Worm (Caenorhabditis elegans) whole organism, L2 larva: ENCODE measurements around the gene C29F7.3.
"Not testable (repeated sequence)": the region's sequence is repeated elsewhere in the genome, so short reads cannot be mapped to it uniquely, and the experiment has no call there.

ENCODE experiments used
- C34F6.9 ChIP-seq: fragments of 150-350 bp; optimal IDR thresholded peaks from 2 replicates; lab custom pipeline; 2014; ENCODE audit warnings: missing biosample characterization, missing genetic modification characterization
- F13H6.1 ChIP-seq: sonication (generic microtip); optimal IDR thresholded peaks from 2 replicates; lab custom pipeline; 2016; ENCODE audit warnings: missing genetic modification characterization, missing compliant biosample characterization
- R02D3.7 ChIP-seq: fragments of 150-350 bp; optimal IDR thresholded peaks from 2 replicates; lab custom pipeline; 2014; ENCODE audit warnings: missing biosample characterization, missing genetic modification characterization
- Y55F3AM.14 ChIP-seq: fragments of 200-800 bp; sonication (Bioruptor generic); optimal IDR thresholded peaks from 2 replicates; lab custom pipeline; 2018; ENCODE audit warnings: mild to moderate bottlenecking, missing genetic modification characterization, missing compliant biosample characterization
- ama-1 ChIP-seq: fragments of 150-350 bp; optimal IDR thresholded peaks from 2 replicates; lab custom pipeline; 2018; ENCODE audit warnings: inconsistent platforms
- blmp-1 ChIP-seq: sonication (generic microtip); optimal IDR thresholded peaks from 2 replicates; lab custom pipeline; 2017; ENCODE audit warnings: missing genetic modification characterization, mild to moderate bottlenecking, missing compliant biosample characterization, antibody characterized with exemption, moderate library complexity; ENCODE audit not compliant: insufficient read depth
- ceh-16 ChIP-seq: fragments of 150-350 bp; optimal IDR thresholded peaks from 2 replicates; lab custom pipeline; 2014; ENCODE audit warnings: missing biosample characterization, missing genetic modification characterization
- ceh-82 ChIP-seq: fragments of 150-350 bp; optimal IDR thresholded peaks from 2 replicates; lab custom pipeline; 2014; ENCODE audit warnings: missing biosample characterization, missing genetic modification characterization
- crh-2 ChIP-seq: sonication (generic microtip); optimal IDR thresholded peaks from 2 replicates; lab custom pipeline; 2017; ENCODE audit warnings: missing biosample characterization, missing genetic modification characterization
- egl-27 ChIP-seq: sonication (generic microtip); optimal IDR thresholded peaks from 3 replicates; lab custom pipeline; 2017; ENCODE audit warnings: missing biosample characterization, missing genetic modification reagents, missing genetic modification characterization
- elt-1 ChIP-seq: fragments of 150-350 bp; optimal IDR thresholded peaks from 2 replicates; lab custom pipeline; 2014; ENCODE audit warnings: missing biosample characterization, missing genetic modification characterization
- elt-3 ChIP-seq: sonication (generic microtip); optimal IDR thresholded peaks from 2 replicates; lab custom pipeline; 2017; ENCODE audit warnings: missing biosample characterization, missing genetic modification characterization
- fos-1 ChIP-seq: fragments of 150-350 bp; optimal IDR thresholded peaks from 2 replicates; lab custom pipeline; 2014; ENCODE audit warnings: missing biosample characterization, missing genetic modification characterization
- gmeb-1 ChIP-seq: fragments of 150-350 bp; optimal IDR thresholded peaks from 2 replicates; lab custom pipeline; 2014; ENCODE audit warnings: missing biosample characterization, missing genetic modification characterization
- lin-11 ChIP-seq: fragments of 150-350 bp; sonication (generic microtip); optimal IDR thresholded peaks from 2 replicates; lab custom pipeline; 2014; ENCODE audit warnings: missing biosample characterization, missing genetic modification characterization, inconsistent platforms, mixed read lengths
- lin-13 ChIP-seq: fragments of 150-350 bp; optimal IDR thresholded peaks from 2 replicates; lab custom pipeline; 2014; ENCODE audit warnings: missing biosample characterization, missing genetic modification reagents, missing genetic modification characterization
- lin-39 ChIP-seq: fragments of 150-350 bp; optimal IDR thresholded peaks from 2 replicates; lab custom pipeline; 2014; ENCODE audit warnings: missing biosample characterization, missing genetic modification reagents, missing genetic modification characterization
- lsy-2 ChIP-seq, 2 experiments: fragments of 150-350 bp in 1 of 2; sonication (generic microtip) in 1 of 2; optimal IDR thresholded peaks; 2 replicates each; lab custom pipeline; 2014 to 2017; ENCODE audit warnings: missing biosample characterization in 2 of 2, missing genetic modification characterization in 2 of 2
- mdl-1 ChIP-seq, 2 experiments: fragments of 150-350 bp in 1 of 2; sonication (generic microtip) in 1 of 2; optimal IDR thresholded peaks; 2 replicates each; lab custom pipeline; 2017; ENCODE audit warnings: missing biosample characterization in 2 of 2, missing genetic modification characterization in 2 of 2
- nhr-10 ChIP-seq: sonication (generic microtip); optimal IDR thresholded peaks from 2 replicates; lab custom pipeline; 2017; ENCODE audit warnings: missing biosample characterization, missing genetic modification characterization
- nhr-11 ChIP-seq: fragments of 150-350 bp; optimal IDR thresholded peaks from 2 replicates; lab custom pipeline; 2014; ENCODE audit warnings: missing biosample characterization, missing genetic modification characterization
- nhr-129 ChIP-seq: fragments of 150-350 bp; optimal IDR thresholded peaks from 2 replicates; lab custom pipeline; 2014; ENCODE audit warnings: missing biosample characterization, missing genetic modification characterization
- nhr-21 ChIP-seq: fragments of 150-350 bp; optimal IDR thresholded peaks from 2 replicates; lab custom pipeline; 2014; ENCODE audit warnings: missing biosample characterization, missing genetic modification characterization
- nhr-23 ChIP-seq: fragments of 150-350 bp; optimal IDR thresholded peaks from 2 replicates; lab custom pipeline; 2014; ENCODE audit warnings: missing biosample characterization, missing genetic modification reagents, missing genetic modification characterization
- nhr-237 ChIP-seq: fragments of 150-350 bp; optimal IDR thresholded peaks from 2 replicates; lab custom pipeline; 2014; ENCODE audit warnings: missing biosample characterization, missing genetic modification characterization
- nhr-25 ChIP-seq: fragments of 150-350 bp; sonication (generic microtip); optimal IDR thresholded peaks from 3 replicates; lab custom pipeline; 2014; ENCODE audit warnings: missing biosample characterization, missing genetic modification characterization
- nhr-6 ChIP-seq: fragments of 150-350 bp; optimal IDR thresholded peaks from 2 replicates; lab custom pipeline; 2014; ENCODE audit warnings: missing biosample characterization, missing genetic modification characterization
- nhr-77 ChIP-seq: fragments of 150-350 bp; optimal IDR thresholded peaks from 2 replicates; lab custom pipeline; 2014; ENCODE audit warnings: missing biosample characterization, missing genetic modification characterization
- peb-1 ChIP-seq: fragments of 150-350 bp; optimal IDR thresholded peaks from 2 replicates; lab custom pipeline; 2014; ENCODE audit warnings: missing biosample characterization, missing genetic modification characterization
- sem-4 ChIP-seq: fragments of 150-350 bp; optimal IDR thresholded peaks from 2 replicates; lab custom pipeline; 2014; ENCODE audit warnings: missing biosample characterization, missing genetic modification reagents, missing genetic modification characterization
- sma-3 ChIP-seq: sonication (generic microtip); optimal IDR thresholded peaks from 2 replicates; lab custom pipeline; 2016; ENCODE audit warnings: missing genetic modification reagents, missing genetic modification characterization, missing compliant biosample characterization
- sma-9 ChIP-seq, 2 experiments: fragments of 150-350 bp in 1 of 2; sonication (generic microtip) in 1 of 2; optimal IDR thresholded peaks; 2 replicates each; lab custom pipeline; 2014 to 2016; ENCODE audit warnings: missing genetic modification characterization in 2 of 2, mild to moderate bottlenecking in 1 of 2, missing biosample characterization in 1 of 2, missing compliant biosample characterization in 1 of 2, missing genetic modification reagents in 1 of 2, moderate library complexity in 1 of 2
- snpc-4 ChIP-seq: fragments of 150-350 bp; optimal IDR thresholded peaks from 2 replicates; lab custom pipeline; 2014; ENCODE audit warnings: missing biosample characterization, missing genetic modification characterization
- unc-39 ChIP-seq: fragments of 150-350 bp; optimal IDR thresholded peaks from 2 replicates; lab custom pipeline; 2014; ENCODE audit warnings: missing biosample characterization, missing genetic modification characterization
- unc-55 ChIP-seq: fragments of 150-350 bp; sonication (generic microtip); optimal IDR thresholded peaks from 3 replicates; lab custom pipeline; 2014; ENCODE audit warnings: missing biosample characterization, missing genetic modification reagents, missing genetic modification characterization
- zag-1 ChIP-seq: fragments of 150-350 bp; optimal IDR thresholded peaks from 2 replicates; lab custom pipeline; 2014; ENCODE audit warnings: missing biosample characterization, missing genetic modification characterization

Gene C29F7.3

ce11 chrX:13448665-13449099 lies 28.9 kb upstream of the C29F7.3 start:
- TF ChIP-seq lsy-2 (tag; optimal IDR thresholded peaks at IDR 0.05; lab: Kevin White, UChicago) (peak; percentile 20 to 52), C34F6.9 (tag; lab: Kevin White, UChicago) (peak; percentile 49), egl-27 (tag; lab: Kevin White, UChicago) (peak; percentile 20), nhr-6 (tag; lab: Kevin White, UChicago) (peak; percentile 3), nhr-21 (tag; lab: Kevin White, UChicago) (peak; percentile 70), crh-2 (peak; percentile 57), lin-11 (peak; percentile 47), Y55F3AM.14 (GFP tag; lab: Kevin White, UChicago) (peak; percentile 40), zag-1 (tag; lab: Kevin White, UChicago) (peak; percentile 51), lin-13 (GFP tag; lab: Kevin White, UChicago) (peak; percentile 47), mdl-1 (tag; optimal IDR thresholded peaks at IDR 0.05; lab: Kevin White, UChicago) (peak in 1 of 2 experiments; percentile 54), sma-3 (GFP tag; lab: Kevin White, UChicago) (peak; percentile 71), fos-1 (tag; lab: Kevin White, UChicago) (peak; percentile 42), unc-55 (peak; percentile 59), F13H6.1 (tag; lab: Kevin White, UChicago) (peak; percentile 46), sma-9 (GFP tag; optimal IDR thresholded peaks at IDR 0.05; lab: Kevin White, UChicago) (peak; percentile 71), nhr-129 (peak; percentile 79)
- TF ChIP-seq sma-9 (tag; optimal IDR thresholded peaks at IDR 0.05; lab: Kevin White, UChicago), result not testable (repeated sequence)

- no peak for TF ChIP-seq nhr-23 (tag; lab: Kevin White, UChicago)
- TF ChIP-seq ama-1 (lab: Kevin White, UChicago), result no peak
- no peak for TF ChIP-seq unc-39 (tag; lab: Kevin White, UChicago)
- TF ChIP-seq nhr-11 (tag; lab: Kevin White, UChicago), result no peak
- TF ChIP-seq F13H6.1 (tag; lab: Kevin White, UChicago), result no peak
- no peak for TF ChIP-seq lin-39 (tag; lab: Kevin White, UChicago)
- no peak for TF ChIP-seq fos-1 (tag; lab: Kevin White, UChicago)
- TF ChIP-seq nhr-129, result no peak
- TF ChIP-seq snpc-4 (tag; lab: Kevin White, UChicago), result no peak
- no peak for TF ChIP-seq gmeb-1 (tag; lab: Kevin White, UChicago)
- TF ChIP-seq nhr-6 (tag; lab: Kevin White, UChicago), result no peak
- TF ChIP-seq nhr-77 (tag; lab: Kevin White, UChicago), result no peak
These were observed 26.7 kb upstream of the C29F7.3 start, which contains the start of gene set-8 for ce11 chrX:13446418-13446817. set-8 (plus strand) TSS chrX:13446718.

- TF ChIP-seq nhr-237 (tag; lab: Kevin White, UChicago), result no peak
- no peak for TF ChIP-seq unc-55
- no peak for TF ChIP-seq elt-1 (tag; lab: Kevin White, UChicago)
- TF ChIP-seq lsy-2 (tag; optimal IDR thresholded peaks at IDR 0.05; lab: Kevin White, UChicago), result no peak
- no peak for TF ChIP-seq ceh-82
- no peak for TF ChIP-seq blmp-1
- no peak for TF ChIP-seq lin-13 (GFP tag; lab: Kevin White, UChicago)
- no peak for TF ChIP-seq elt-3
- TF ChIP-seq C34F6.9 (tag; lab: Kevin White, UChicago), result no peak
- no peak for TF ChIP-seq sma-9 (GFP tag; optimal IDR thresholded peaks at IDR 0.05; lab: Kevin White, UChicago)
- TF ChIP-seq sma-9 (tag; optimal IDR thresholded peaks at IDR 0.05; lab: Kevin White, UChicago), result no peak
- no peak for TF ChIP-seq ama-1 (lab: Kevin White, UChicago)
- no peak for TF ChIP-seq peb-1 (tag; lab: Kevin White, UChicago)
- no peak for TF ChIP-seq sem-4 (tag; lab: Kevin White, UChicago)
- TF ChIP-seq nhr-77 (tag; lab: Kevin White, UChicago), result no peak
- no peak for TF ChIP-seq nhr-10 (tag; lab: Kevin White, UChicago)
- TF ChIP-seq nhr-25, result no peak
- no peak for TF ChIP-seq nhr-129
- no peak for TF ChIP-seq R02D3.7
- no peak for TF ChIP-seq unc-39 (tag; lab: Kevin White, UChicago)
These were observed 24.5 kb upstream of the C29F7.3 start for ce11 chrX:13444267-13444666.

ce11 chrX:13443283-13443682 lies 23.5 kb upstream of the C29F7.3 start:
- TF ChIP-seq elt-3, result no peak
- TF ChIP-seq Y55F3AM.14 (GFP tag; lab: Kevin White, UChicago), result no peak
- TF ChIP-seq ceh-16 (tag; lab: Kevin White, UChicago), result no peak
- no peak for TF ChIP-seq F13H6.1 (tag; lab: Kevin White, UChicago)
- TF ChIP-seq sem-4 (tag; lab: Kevin White, UChicago), result no peak
- TF ChIP-seq unc-55, result no peak
- no peak for TF ChIP-seq lin-11
- TF ChIP-seq nhr-25, result no peak
